Fruit fly (Drosophila melanogaster): ENCODE measurements around the gene CG43732.

The CG43732 gene

DNA sequence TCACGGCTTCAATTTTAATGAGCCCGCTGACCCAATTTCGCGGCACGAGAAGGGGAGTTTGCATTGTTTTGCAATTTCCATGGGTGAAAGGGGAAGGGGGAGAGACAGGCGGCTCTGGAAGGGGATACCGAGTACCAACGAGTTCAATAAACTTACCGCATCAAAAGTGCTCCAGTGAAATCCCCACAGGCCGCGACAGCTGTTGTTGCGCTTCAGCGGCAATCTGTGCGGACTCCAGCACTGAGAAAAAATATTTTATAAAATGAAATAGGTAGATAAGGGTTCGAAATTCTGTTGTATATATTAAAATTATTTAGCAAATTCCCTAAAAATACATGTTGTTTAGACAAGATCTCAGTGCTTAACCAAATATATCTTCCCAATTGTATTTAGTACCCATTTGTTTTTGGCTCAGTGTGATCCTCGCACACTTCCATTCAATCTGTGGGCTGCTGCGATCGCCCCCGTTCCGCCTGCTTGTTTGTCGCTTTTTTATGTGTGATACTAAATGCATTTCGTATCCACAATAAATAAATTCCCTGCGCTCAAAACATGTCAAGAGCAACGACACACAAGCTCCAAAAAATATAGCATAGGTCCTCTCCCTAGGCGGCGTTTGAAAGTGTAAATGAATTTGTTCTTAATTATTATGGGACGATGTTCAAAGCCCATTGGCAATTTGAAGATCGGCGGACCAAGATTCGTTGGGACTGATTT is 45.7 kb downstream of the CG43732 start (continued):
- TF ChIP-seq CG32532 (GFP tag; IDR thresholded peaks at IDR 0.05) (peak; percentile 25; the same call in 1 of the 2 replicates), emc (GFP tag; optimal IDR thresholded peaks at IDR 0.05) (no peak), aop (GFP tag; IDR thresholded peaks at IDR 0.05) (no peak), lov (optimal IDR thresholded peaks at IDR 0.05) (no peak), lov (GFP tag; IDR thresholded peaks at IDR 0.05) (peak; percentile 82), sisA (GFP tag; IDR thresholded peaks at IDR 0.05) (peak; percentile 88), abd-A (tag; optimal IDR thresholded peaks at IDR 0.05) (no peak), CG17361 (GFP tag; IDR thresholded peaks at IDR 0.05) (peak; percentile 80), btn (GFP tag; optimal IDR thresholded peaks at IDR 0.05) (peak; percentile 11), CG33213 (GFP tag; optimal IDR thresholded peaks at IDR 0.05) (no peak), ara (GFP tag; IDR thresholded peaks at IDR 0.05) (peak; percentile 87), Spps (tag; optimal IDR thresholded peaks at IDR 0.05) (peak; percentile 77), wek (GFP tag; optimal IDR thresholded peaks at IDR 0.05) (no peak), CG18599 (GFP tag; optimal IDR thresholded peaks at IDR 0.05) (peak; percentile 62), Camta (GFP tag; optimal IDR thresholded peaks at IDR 0.05) (peak; percentile 76), CG10462 (GFP tag; optimal IDR thresholded peaks at IDR 0.05) (peak; percentile 77), Dip2 (GFP tag; IDR thresholded peaks at IDR 0.05) (no peak), CG9817 (tag; optimal IDR thresholded peaks at IDR 0.05) (peak; percentile 33), caup (GFP tag; optimal IDR thresholded peaks at IDR 0.05; ENCODE audit: severe bottlenecking) (peak; percentile 22), HmgZ (tag; optimal IDR thresholded peaks at IDR 0.05) (peak; percentile 6), h (optimal IDR thresholded peaks at IDR 0.05) (no peak), Dll (GFP tag; IDR thresholded peaks at IDR 0.05; ENCODE audit: partially characterized antibody) (no peak), sna (GFP tag; IDR thresholded peaks at IDR 0.05; ENCODE audit: partially characterized antibody) (no peak), repo (GFP tag; optimal IDR thresholded peaks at IDR 0.05) (peak; percentile 34), sug (tag; optimal IDR thresholded peaks at IDR 0.05) (no peak), CG2712 (tag; optimal IDR thresholded peaks at IDR 0.05) (peak; percentile 87), cato (GFP tag; optimal IDR thresholded peaks at IDR 0.05; ENCODE audit: borderline replicate concordance) (no peak), fd96Cb (tag; optimal IDR thresholded peaks at IDR 0.05) (peak; percentile 87), slou (GFP tag; optimal IDR thresholded peaks at IDR 0.05) (peak; percentile 20), al (GFP tag; IDR thresholded peaks at IDR 0.05) (no peak), crp (GFP tag; optimal IDR thresholded peaks at IDR 0.05) (peak in 1 of 2 experiments; percentile 41), salm (tag; optimal IDR thresholded peaks at IDR 0.05) (peak; percentile 48), Optix (GFP tag; IDR thresholded peaks at IDR 0.05) (peak; percentile 69; the same call in 2 of the 3 replicates), hb (GFP tag; IDR thresholded peaks at IDR 0.05; ENCODE audit: partially characterized antibody) (no peak), fd3F (GFP tag; optimal IDR thresholded peaks at IDR 0.05) (peak; percentile 15), zen (tag; optimal IDR thresholded peaks at IDR 0.05) (peak; percentile 65), cg (GFP tag; optimal IDR thresholded peaks at IDR 0.05) (no peak), oc (tag; optimal IDR thresholded peaks at IDR 0.05) (peak; percentile 83), Mad (GFP tag; optimal IDR thresholded peaks at IDR 0.05) (peak; percentile 61), slp2 (GFP tag; optimal IDR thresholded peaks at IDR 0.05) (peak; percentile 59), CG33557 (GFP tag; optimal IDR thresholded peaks at IDR 0.05) (peak; percentile 17), E2f1 (GFP tag; IDR thresholded peaks at IDR 0.05) (peak; percentile 68), yki (optimal IDR thresholded peaks at IDR 0.05) (no peak), CG42726 (GFP tag; IDR thresholded peaks at IDR 0.05; ENCODE audit: partially characterized antibody) (no peak), CG17328 (GFP tag; IDR thresholded peaks at IDR 0.05) (peak; percentile 87), CG8924 (tag; optimal IDR thresholded peaks at IDR 0.05) (peak; percentile 83), Fer2 (tag; optimal IDR thresholded peaks at IDR 0.05) (no peak), unpg (GFP tag; optimal IDR thresholded peaks at IDR 0.05) (peak; percentile 85), CG13775 (GFP tag; optimal IDR thresholded peaks at IDR 0.05) (peak; percentile 55), CG6683 (GFP tag; optimal IDR thresholded peaks at IDR 0.05) (peak; percentile 17)
